Fruit fly (Drosophila melanogaster) whole organism: Measurements from ENCODE around the gene Sfp23F.

Experiments used
- CG8478 ChIP-seq: fragments of >200 bp; optimal IDR thresholded peaks from 2 replicates; lab custom pipeline; 2018; ENCODE audit warnings: inconsistent platforms
- psq ChIP-seq: fragments of >200 bp; optimal IDR thresholded peaks from 2 replicates; lab custom pipeline; 2017
- usp ChIP-seq: fragments of >200 bp; optimal IDR thresholded peaks from 2 replicates; lab custom pipeline; 2017; ENCODE audit warnings: missing biosample characterization, missing genetic modification characterization, mixed read lengths

- no peak for TF ChIP-seq usp (GFP tag; lab: Kevin White, UChicago)
- no peak for TF ChIP-seq psq
- TF ChIP-seq CG8478 (lab: Kevin White, UChicago): no peak
Observed at dm6 chr2L:3375611-3376010, 11.9 kb downstream of the Sfp23F start, which contains the start of gene CG15412.
